Worm (Caenorhabditis elegans) whole organism, L4/young adult: Measurements from ENCODE around the gene srw-60.

Experiments
- W03F9.2 ChIP-seq: fragments of 150-350 bp; optimal IDR thresholded peaks from 2 replicates; lab custom pipeline; 2014; ENCODE audit warnings: missing biosample characterization, missing genetic modification characterization
- him-1 ChIP-seq: sonication (generic microtip); optimal IDR thresholded peaks from 2 replicates; lab custom pipeline; 2016; ENCODE audit warnings: missing genotype, missing genetic modification reagents, missing genetic modification characterization, missing compliant biosample characterization

- TF ChIP-seq W03F9.2 (tag; lab: Kevin White, UChicago) = no peak
- TF ChIP-seq him-1 (tag; lab: Kevin White, UChicago) = no peak
These were observed 18.7 kb upstream of the srw-60 start for ce11 chrII:2939681-2940080.
